Worm (Caenorhabditis elegans): ENCODE data around the gene B0244.6.

ce11 chrIII:5708024-5708423 is 29.8 kb upstream of the B0244.6 start:
- TF ChIP-seq him-1 (tag; optimal IDR thresholded peaks at IDR 0.05): no peak
- no peak for TF ChIP-seq dao-5 (tag; optimal IDR thresholded peaks at IDR 0.05)

Data from whole organism, L4/young adult.